Fruit fly (Drosophila melanogaster): ENCODE results near the gene CG9926.

The CG9926 gene

dm6 chr3R:13964513-13964975 lies 13.6 kb upstream of the CG9926 start, which contains the start of gene Orc2:
TSS of gene Orc2 (plus strand) at chr3R:13964885.
- TF ChIP-seq Eip78C (GFP tag) (peak; percentile 55), esn (GFP tag; optimal IDR thresholded peaks at IDR 0.05) (peak; percentile 13), Eip75B (GFP tag; optimal IDR thresholded peaks at IDR 0.05) (no peak)

- TF ChIP-seq Smox (GFP tag; optimal IDR thresholded peaks at IDR 0.05): no peak
- TF ChIP-seq Hr39 (GFP tag; optimal IDR thresholded peaks at IDR 0.05): no peak
- TF ChIP-seq esn (GFP tag; optimal IDR thresholded peaks at IDR 0.05): no peak
- no peak for TF ChIP-seq vri (GFP tag; optimal IDR thresholded peaks at IDR 0.05)
- TF ChIP-seq OdsH (GFP tag; optimal IDR thresholded peaks at IDR 0.05): no peak
- TF ChIP-seq CG15336 (GFP tag; IDR thresholded peaks at IDR 0.05): no peak
- no peak for TF ChIP-seq eg (GFP tag; IDR thresholded peaks at IDR 0.05)
- TF ChIP-seq dsx (GFP tag; optimal IDR thresholded peaks at IDR 0.05; ENCODE audit: poor library complexity, severe bottlenecking): no peak
These were observed 13.1 kb upstream of the CG9926 start, which contains the start of gene Kots for dm6 chr3R:13964074-13964473. TSS of gene Kots (minus strand) at chr3R:13964174.

dm6 chr3R:13958582-13958981 lies 7.6 kb upstream of the CG9926 start, which contains the start of gene Ipp:
TSS of gene Ipp (plus strand) at chr3R:13958789.
- TF ChIP-seq eg (GFP tag; IDR thresholded peaks at IDR 0.05) (0 out of 3 replicates have a peak, but pooled peaks have one; percentile 10), ss (GFP tag; optimal IDR thresholded peaks at IDR 0.05) (no peak)

dm6 chr3R:13956809-13957351 lies 5.9 kb upstream of the CG9926 start:
- TF ChIP-seq lz (GFP tag; optimal IDR thresholded peaks at IDR 0.05) (no peak), Eip93F (GFP tag; optimal IDR thresholded peaks at IDR 0.05) (no peak), CG6792 (GFP tag; optimal IDR thresholded peaks at IDR 0.05) (no peak), CG1621 (tag; optimal IDR thresholded peaks at IDR 0.05) (no peak), CG6276 (GFP tag; optimal IDR thresholded peaks at IDR 0.05) (no peak), fkh (GFP tag; optimal IDR thresholded peaks at IDR 0.05) (no peak)

- TF ChIP-seq spab (GFP tag; optimal IDR thresholded peaks at IDR 0.05) (no peak), Hr38 (GFP tag; optimal IDR thresholded peaks at IDR 0.05) (no peak), lz (GFP tag; optimal IDR thresholded peaks at IDR 0.05) (no peak), Lpt (GFP tag; optimal IDR thresholded peaks at IDR 0.05) (no peak), eg (GFP tag; IDR thresholded peaks at IDR 0.05) (no peak), pdm3 (GFP tag; optimal IDR thresholded peaks at IDR 0.05) (peak; percentile 9), topi (GFP tag; optimal IDR thresholded peaks at IDR 0.05) (peak; percentile 4), CG6808 (GFP tag; optimal IDR thresholded peaks at IDR 0.05) (peak; percentile 7), Sox14 (GFP tag; optimal IDR thresholded peaks at IDR 0.05) (no peak), CG10669 (GFP tag; optimal IDR thresholded peaks at IDR 0.05) (no peak), CG1621 (tag; optimal IDR thresholded peaks at IDR 0.05) (peak; percentile 24), CG6854 (GFP tag; optimal IDR thresholded peaks at IDR 0.05) (no peak), ss (GFP tag; optimal IDR thresholded peaks at IDR 0.05) (no peak), CG9139 (GFP tag; optimal IDR thresholded peaks at IDR 0.05) (no peak), CG11762 (GFP tag; optimal IDR thresholded peaks at IDR 0.05; ENCODE audit: insufficient read depth) (no peak), net (GFP tag; optimal IDR thresholded peaks at IDR 0.05) (no peak), Eip78C (GFP tag) (peak; percentile 41), Sox102F (GFP tag; optimal IDR thresholded peaks at IDR 0.05) (peak; percentile 1), achi (GFP tag; optimal IDR thresholded peaks at IDR 0.05) (no peak), CG11294 (GFP tag; IDR thresholded peaks at IDR 0.05) (no peak), cyc (GFP tag; optimal IDR thresholded peaks at IDR 0.05) (no peak), Smox (GFP tag; optimal IDR thresholded peaks at IDR 0.05) (peak; percentile 31), acj6 (GFP tag; optimal IDR thresholded peaks at IDR 0.05) (peak; percentile 1), CG11902 (GFP tag; optimal IDR thresholded peaks at IDR 0.05) (no peak), Gug (GFP tag; IDR thresholded peaks at IDR 0.05) (no peak), salr (GFP tag; optimal IDR thresholded peaks at IDR 0.05) (no peak), CG16779 (tag; optimal IDR thresholded peaks at IDR 0.05) (no peak), CG3032 (tag; optimal IDR thresholded peaks at IDR 0.05) (peak; percentile 6), Eip75B (GFP tag; optimal IDR thresholded peaks at IDR 0.05) (no peak), CG34406 (GFP tag; optimal IDR thresholded peaks at IDR 0.05) (no peak), fd59A (GFP tag; optimal IDR thresholded peaks at IDR 0.05) (no peak), CG8319 (GFP tag; optimal IDR thresholded peaks at IDR 0.05) (no peak), Eip93F (GFP tag; optimal IDR thresholded peaks at IDR 0.05) (no peak)
These were observed 4.3 kb upstream of the CG9926 start for dm6 chr3R:13955227-13955626.

Measured in whole organism, prepupa.